Fruit fly (Drosophila melanogaster) Kc167 (cell line): ENCODE measurements around the gene CG14454.

Source experiments
- Sin3A ChIP-seq: fragments of >200 bp; optimal IDR thresholded peaks from 2 replicates; lab custom pipeline; 2018; ENCODE audit warnings: missing external identifiers
- h ChIP-seq: fragments of >200 bp; optimal IDR thresholded peaks from 3 replicates; lab custom pipeline; 2018; ENCODE audit warnings: missing external identifiers
- insv ChIP-seq: fragments of >200 bp; optimal IDR thresholded peaks from 3 replicates; lab custom pipeline; 2018; ENCODE audit warnings: missing external identifiers
- psq ChIP-seq: fragments of >200 bp; optimal IDR thresholded peaks from 2 replicates; lab custom pipeline; 2017; ENCODE audit warnings: missing external identifiers

- no peak for TF ChIP-seq psq (lab: Kevin White, UChicago)
- no peak for TF ChIP-seq Sin3A (lab: Kevin White, UChicago)
- no peak for TF ChIP-seq insv
- no peak for TF ChIP-seq h (lab: Kevin White, UChicago)
These were observed 45.5 kb downstream of the CG14454 start, which contains the start of gene CG33768 for dm6 chr3L:22646863-22647262.
